Fruit fly (Drosophila melanogaster) whole organism, prepupa: Measurements from ENCODE around the gene Cyt-c-p.

Source experiments
- CG15336 ChIP-seq: fragments of 200-800 bp; sonication (Bioruptor generic); IDR thresholded peaks from 2 replicates; pipeline ENCODE4 v1.3.6; 2022; ENCODE audit warnings: missing biosample characterization, missing genetic modification characterization
- Eip78C ChIP-seq: fragments of 200-800 bp; sonication (Bioruptor generic); peaks from one replicate; lab custom pipeline; 2016; ENCODE audit warnings: missing biosample characterization, missing genetic modification characterization

dm6 chr2L:16706882-16707775 is 12.6 kb upstream of the Cyt-c-p start:
- TF ChIP-seq Eip78C (GFP tag; lab: Kevin White, UChicago) (peak; percentile 56), CG15336 (GFP tag; lab: Robert Waterston, UW) (no peak)
